Fruit fly (Drosophila melanogaster) whole organism, embryonic: ENCODE results near the gene Osi10b.
A peak's percentile ranks its signal among the peaks of the same experiment; 100 is the strongest.

Source experiments
- ATbp ChIP-seq: fragments of 200-800 bp; sonication (Bioruptor generic); optimal IDR thresholded peaks from 2 replicates; lab custom pipeline; 2017; ENCODE audit warnings: missing biosample characterization, mild to moderate bottlenecking, missing genetic modification characterization, missing genetic modification reagents
- Aef1 ChIP-seq: fragments of 200-800 bp; sonication (Bioruptor generic); IDR thresholded peaks from 3 replicates; pipeline ENCODE4 v1.3.6; 2022; ENCODE audit warnings: missing biosample characterization, missing genetic modification characterization
- Antp ChIP-seq: fragments of 200-800 bp; sonication (Bioruptor generic); optimal IDR thresholded peaks from 3 replicates; lab custom pipeline; 2016; ENCODE audit warnings: missing biosample characterization, missing genetic modification characterization
- Bgb ChIP-seq: fragments of 200-800 bp; sonication (Bioruptor generic); IDR thresholded peaks from 2 replicates; pipeline ENCODE4 v1.3.6; 2022; ENCODE audit warnings: missing biosample characterization, missing genetic modification characterization; ENCODE audit not compliant: partially characterized antibody
- CG10267 ChIP-seq: fragments of 200-800 bp; sonication (Bioruptor generic); optimal IDR thresholded peaks from 2 replicates; lab custom pipeline; 2018; ENCODE audit warnings: missing biosample characterization, mild to moderate bottlenecking, missing genetic modification characterization, moderate library complexity
- CG10431 ChIP-seq: fragments of 200-800 bp; sonication (Bioruptor generic); optimal IDR thresholded peaks from 3 replicates; lab custom pipeline; 2018; ENCODE audit warnings: missing biosample characterization, mild to moderate bottlenecking, missing genetic modification characterization
- CG11093 ChIP-seq: fragments of 200-800 bp; sonication (Bioruptor generic); IDR thresholded peaks from 3 replicates; pipeline ENCODE4 v1.3.6; 2022; ENCODE audit warnings: missing biosample characterization, missing genetic modification characterization
- CG14860 ChIP-seq: fragments of 200-800 bp; sonication (Bioruptor generic); IDR thresholded peaks from 3 replicates; pipeline ENCODE4 v1.3.6; 2022; ENCODE audit warnings: missing biosample characterization, missing genetic modification characterization; ENCODE audit not compliant: partially characterized antibody
- CG15011 ChIP-seq: fragments of 200-800 bp; sonication (Bioruptor generic); optimal IDR thresholded peaks from 3 replicates; lab custom pipeline; 2018; ENCODE audit warnings: missing biosample characterization, mild to moderate bottlenecking, missing genetic modification characterization
- CG1529 ChIP-seq: fragments of 200-800 bp; sonication (Bioruptor generic); optimal IDR thresholded peaks from 3 replicates; lab custom pipeline; 2018; ENCODE audit warnings: missing biosample characterization, missing genetic modification characterization
- CG15696 ChIP-seq: fragments of 200-800 bp; sonication (Bioruptor generic); optimal IDR thresholded peaks from 2 replicates; lab custom pipeline; 2019; ENCODE audit warnings: missing biosample characterization, mild to moderate bottlenecking, missing genetic modification characterization, moderate library complexity
- CG17361 ChIP-seq: fragments of 200-800 bp; sonication (Bioruptor generic); IDR thresholded peaks from 3 replicates; pipeline ENCODE4 v1.3.6; 2022; ENCODE audit warnings: missing biosample characterization, missing genetic modification characterization
- CG2202 ChIP-seq: fragments of 200-800 bp; sonication (Bioruptor generic); optimal IDR thresholded peaks from 2 replicates; lab custom pipeline; 2018; ENCODE audit warnings: missing biosample characterization, mild to moderate bottlenecking, missing genetic modification characterization
- CG4328 ChIP-seq: fragments of 200-800 bp; sonication (Bioruptor generic); optimal IDR thresholded peaks from 3 replicates; lab custom pipeline; 2017; ENCODE audit warnings: missing biosample characterization, missing genetic modification reagents, missing genetic modification characterization
- CG4707 ChIP-seq: fragments of 200-800 bp; sonication (Bioruptor generic); optimal IDR thresholded peaks from 2 replicates; lab custom pipeline; 2018; ENCODE audit warnings: missing biosample characterization, mild to moderate bottlenecking, missing genetic modification characterization, moderate library complexity
- CG7271 ChIP-seq: fragments of 200-800 bp; sonication (Bioruptor generic); optimal IDR thresholded peaks from 2 replicates; lab custom pipeline; 2018; ENCODE audit warnings: missing biosample characterization, mild to moderate bottlenecking, missing genetic modification characterization, moderate library complexity
- CG7745 ChIP-seq: fragments of 200-800 bp; sonication (Bioruptor generic); optimal IDR thresholded peaks from 2 replicates; lab custom pipeline; 2018; ENCODE audit warnings: missing biosample characterization, mild to moderate bottlenecking, missing genetic modification characterization, moderate library complexity
- CG7987 ChIP-seq: fragments of 200-800 bp; sonication (Bioruptor generic); optimal IDR thresholded peaks from 2 replicates; lab custom pipeline; 2018; ENCODE audit warnings: missing biosample characterization, mild to moderate bottlenecking, missing genetic modification characterization, moderate library complexity
- CG9437 ChIP-seq: fragments of 200-800 bp; sonication (Bioruptor generic); optimal IDR thresholded peaks from 2 replicates; lab custom pipeline; 2018; ENCODE audit warnings: missing biosample characterization, mild to moderate bottlenecking, missing genetic modification characterization
- CG9817 ChIP-seq: fragments of 200-800 bp; sonication (Bioruptor generic); optimal IDR thresholded peaks from 2 replicates; lab custom pipeline; 2018; ENCODE audit warnings: missing biosample characterization, mild to moderate bottlenecking, missing genetic modification characterization, moderate library complexity
- CrebB ChIP-seq: fragments of 200-800 bp; sonication (Bioruptor generic); optimal IDR thresholded peaks from 3 replicates; lab custom pipeline; 2018; ENCODE audit warnings: missing biosample characterization, mild to moderate bottlenecking, missing genetic modification characterization
- Deaf1 ChIP-seq: fragments of 200-800 bp; optimal IDR thresholded peaks from 3 replicates; lab custom pipeline; 2019; ENCODE audit warnings: missing biosample characterization, mild to moderate bottlenecking, missing genetic modification characterization, moderate library complexity
- Dref ChIP-seq: fragments of 200-800 bp; sonication (Bioruptor generic); IDR thresholded peaks from 2 replicates; pipeline ENCODE4 v1.3.6; 2022; ENCODE audit warnings: missing biosample characterization, missing genetic modification characterization
- HLH3B ChIP-seq: fragments of 200-800 bp; sonication (Bioruptor generic); IDR thresholded peaks from 2 replicates; pipeline ENCODE4 v1.3.6; 2022; ENCODE audit warnings: missing biosample characterization, missing genetic modification characterization
- Hmr ChIP-seq: fragments of 200-800 bp; sonication (Bioruptor generic); optimal IDR thresholded peaks from 3 replicates; lab custom pipeline; 2017; ENCODE audit warnings: mild to moderate bottlenecking, missing biosample characterization, missing genetic modification reagents, missing genetic modification characterization
- Meics ChIP-seq: fragments of 200-800 bp; sonication (Bioruptor generic); optimal IDR thresholded peaks from 2 replicates; lab custom pipeline; 2017; ENCODE audit warnings: missing biosample characterization, mild to moderate bottlenecking, missing genetic modification characterization
- Mes4 ChIP-seq: fragments of 200-800 bp; sonication (Bioruptor generic); optimal IDR thresholded peaks from 2 replicates; lab custom pipeline; 2016; ENCODE audit warnings: missing biosample characterization, missing genetic modification characterization
- aop ChIP-seq: fragments of 200-800 bp; sonication (Bioruptor generic); IDR thresholded peaks from 2 replicates; pipeline ENCODE4 v1.3.6; 2022; ENCODE audit warnings: missing biosample characterization, missing genetic modification characterization
- ap ChIP-seq: fragments of 200-800 bp; sonication (Bioruptor generic); IDR thresholded peaks from 2 replicates; pipeline ENCODE4 v1.3.6; 2022; ENCODE audit warnings: missing biosample characterization, missing genetic modification characterization
- bbx ChIP-seq: fragments of 200-800 bp; sonication (Bioruptor generic); IDR thresholded peaks from 2 replicates; pipeline ENCODE4 v1.3.6; 2022; ENCODE audit warnings: missing biosample characterization, missing genetic modification characterization; ENCODE audit not compliant: partially characterized antibody
- chinmo ChIP-seq: fragments of 200-800 bp; sonication (Bioruptor generic); IDR thresholded peaks from 4 replicates; pipeline ENCODE4 v1.3.6; 2022; ENCODE audit warnings: missing biosample characterization, missing genetic modification characterization; ENCODE audit not compliant: partially characterized antibody
- da ChIP-seq: fragments of 200-800 bp; sonication (Bioruptor generic); optimal IDR thresholded peaks from 2 replicates; lab custom pipeline; 2016; ENCODE audit warnings: missing biosample characterization, missing genetic modification characterization
- gem ChIP-seq: fragments of 200-800 bp; sonication (Bioruptor generic); optimal IDR thresholded peaks from 2 replicates; lab custom pipeline; 2019; ENCODE audit warnings: missing biosample characterization, mild to moderate bottlenecking, missing genetic modification characterization, moderate library complexity
- gro ChIP-seq: fragments of 200-800 bp; sonication (Bioruptor generic); optimal IDR thresholded peaks from 2 replicates; lab custom pipeline; 2016; ENCODE audit warnings: missing biosample characterization, missing genetic modification characterization
- inv ChIP-seq: fragments of 200-800 bp; sonication (Bioruptor generic); IDR thresholded peaks from 2 replicates; pipeline ENCODE4 v1.3.6; 2022; ENCODE audit warnings: missing biosample characterization, missing genetic modification characterization; ENCODE audit not compliant: partially characterized antibody
- ken ChIP-seq: fragments of 200-800 bp; sonication (Bioruptor generic); IDR thresholded peaks from 3 replicates; pipeline ENCODE4 v1.3.6; 2022; ENCODE audit warnings: missing biosample characterization, missing genetic modification characterization
- kni ChIP-seq: fragments of 200-800 bp; sonication (Bioruptor generic); optimal IDR thresholded peaks from 3 replicates; lab custom pipeline; 2017; ENCODE audit warnings: mild to moderate bottlenecking, missing biosample characterization, missing genetic modification reagents, missing genetic modification characterization
- nom ChIP-seq: fragments of 200-800 bp; sonication (Bioruptor generic); optimal IDR thresholded peaks from 2 replicates; lab custom pipeline; 2017; ENCODE audit warnings: missing biosample characterization, missing genetic modification characterization, mild to moderate bottlenecking, moderate library complexity, missing genetic modification reagents
- pb ChIP-seq: fragments of 200-800 bp; sonication (Bioruptor generic); optimal IDR thresholded peaks from 3 replicates; lab custom pipeline; 2016; ENCODE audit warnings: missing biosample characterization, missing genetic modification characterization
- psq ChIP-seq: fragments of 200-800 bp; sonication (Bioruptor generic); optimal IDR thresholded peaks from 2 replicates; lab custom pipeline; 2017; ENCODE audit warnings: missing biosample characterization, missing genetic modification characterization
- repo ChIP-seq: fragments of 200-800 bp; sonication (Bioruptor generic); optimal IDR thresholded peaks from 2 replicates; lab custom pipeline; 2016; ENCODE audit warnings: missing biosample characterization, missing genetic modification characterization
- slou ChIP-seq: fragments of 200-800 bp; sonication (Bioruptor generic); optimal IDR thresholded peaks from 3 replicates; lab custom pipeline; 2016; ENCODE audit warnings: missing biosample characterization, missing genetic modification characterization
- so ChIP-seq: fragments of 200-800 bp; sonication (Bioruptor generic); IDR thresholded peaks from 3 replicates; pipeline ENCODE4 v1.3.6; 2022; ENCODE audit warnings: missing biosample characterization, missing genetic modification characterization
- ssp ChIP-seq: fragments of 200-800 bp; sonication (Bioruptor generic); IDR thresholded peaks from 2 replicates; pipeline ENCODE4 v1.3.6; 2022; ENCODE audit warnings: missing biosample characterization, missing genetic modification characterization
- tgo ChIP-seq: fragments of 200-800 bp; sonication (Bioruptor generic); IDR thresholded peaks from 3 replicates; pipeline ENCODE4 v1.3.6; 2022; ENCODE audit warnings: missing biosample characterization, missing genetic modification characterization
- tna ChIP-seq: fragments of 200-800 bp; sonication (Bioruptor generic); IDR thresholded peaks from 2 replicates; pipeline ENCODE4 v1.3.6; 2022; ENCODE audit warnings: missing biosample characterization, missing genetic modification characterization; ENCODE audit not compliant: partially characterized antibody
- tup ChIP-seq: fragments of 200-800 bp; sonication (Bioruptor generic); optimal IDR thresholded peaks from 2 replicates; lab custom pipeline; 2016; ENCODE audit warnings: missing biosample characterization, mild to moderate bottlenecking, missing genetic modification characterization, moderate library complexity
- vnd ChIP-seq: fragments of 200-800 bp; sonication (Bioruptor generic); IDR thresholded peaks from 3 replicates; pipeline ENCODE4 v1.3.6; 2022; ENCODE audit warnings: missing biosample characterization, missing genetic modification characterization; ENCODE audit not compliant: partially characterized antibody
- zfh1 ChIP-seq: fragments of 200-800 bp; sonication (Bioruptor generic); IDR thresholded peaks from 3 replicates; pipeline ENCODE4 v1.3.6; 2022; ENCODE audit warnings: missing biosample characterization, missing genetic modification characterization

Osi10b gene

dm6 chr3R:6311641-6312259 lies 45.8 kb downstream of the Osi10b start, which contains the start of gene Osi17 (continued):
- no peak for TF ChIP-seq CG15011 (GFP tag; lab: Kevin White, UChicago)
- TF ChIP-seq repo (GFP tag; lab: Kevin White, UChicago), result no peak
- TF ChIP-seq ATbp, result no peak
- TF ChIP-seq CG17361 (GFP tag; lab: Robert Waterston, UW), result no peak
- no peak for TF ChIP-seq psq
- no peak for TF ChIP-seq CrebB (tag; lab: Kevin White, UChicago)
- 0 out of 3 replicates have a peak, but pooled peaks have one; percentile 26 for TF ChIP-seq ken (GFP tag; lab: Robert Waterston, UW)
- TF ChIP-seq gem (tag; lab: Kevin White, UChicago), result no peak
- TF ChIP-seq CG2202, result no peak
- TF ChIP-seq tgo, result no peak
- TF ChIP-seq da (GFP tag; lab: Kevin White, UChicago), result no peak
- TF ChIP-seq pb (GFP tag; lab: Kevin White, UChicago), result no peak
- no peak for TF ChIP-seq aop (GFP tag; lab: Robert Waterston, UW)
- TF ChIP-seq ssp (GFP tag; lab: Robert Waterston, UW), result no peak
- no peak for TF ChIP-seq vnd
- TF ChIP-seq kni (GFP tag; lab: Kevin White, UChicago), result no peak
- no peak for TF ChIP-seq nom
- no peak for TF ChIP-seq CG10267

DNA sequence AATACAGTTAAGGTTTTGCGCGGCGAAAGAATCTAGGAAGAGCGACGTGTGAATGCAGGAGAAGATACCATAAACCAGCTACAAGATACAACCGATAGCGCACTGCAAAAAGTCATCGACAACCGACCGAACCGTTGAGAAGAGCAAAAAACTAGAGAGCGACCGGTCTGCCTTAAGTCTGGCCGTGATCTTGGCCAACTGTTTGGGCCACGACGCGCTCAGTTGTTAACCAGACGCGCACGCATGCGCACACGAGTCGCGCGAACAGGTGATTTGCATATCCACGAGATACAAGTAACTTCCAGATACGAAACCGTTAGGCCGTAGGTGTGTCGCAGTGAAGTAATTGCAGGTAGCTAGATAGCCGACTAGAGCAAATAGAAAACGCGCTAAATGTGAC lies 49.1 kb downstream of the Osi10b start:
- no peak for TF ChIP-seq Mes4 (GFP tag; lab: Kevin White, UChicago)
- TF ChIP-seq Aef1 (GFP tag; lab: Robert Waterston, UW), result no peak
- no peak for TF ChIP-seq ssp (GFP tag; lab: Robert Waterston, UW)
- TF ChIP-seq inv (GFP tag; lab: Robert Waterston, UW), result no peak
- no peak for TF ChIP-seq CG11093 (GFP tag; lab: Robert Waterston, UW)
- no peak for TF ChIP-seq CG4707 (GFP tag; lab: Kevin White, UChicago)
- TF ChIP-seq CG10431 (GFP tag; lab: Kevin White, UChicago), result no peak
- TF ChIP-seq CG9817, result no peak
- no peak for TF ChIP-seq tup (GFP tag; lab: Kevin White, UChicago)
- no peak for TF ChIP-seq HLH3B (GFP tag; lab: Robert Waterston, UW)
- no peak for TF ChIP-seq CG7745 (tag; lab: Kevin White, UChicago)
- no peak for TF ChIP-seq CG7987 (GFP tag; lab: Kevin White, UChicago)
- TF ChIP-seq nom, result no peak
- no peak for TF ChIP-seq Antp (GFP tag; lab: Kevin White, UChicago)
- TF ChIP-seq ken (GFP tag; lab: Robert Waterston, UW), result no peak
- no peak for TF ChIP-seq Bgb (GFP tag; lab: Robert Waterston, UW)
- TF ChIP-seq Hmr (GFP tag; lab: Kevin White, UChicago), result no peak
- no peak for TF ChIP-seq CG1529 (GFP tag; lab: Kevin White, UChicago)
- TF ChIP-seq bbx (GFP tag; lab: Robert Waterston, UW), result no peak
- TF ChIP-seq slou (GFP tag; lab: Kevin White, UChicago), result no peak
- TF ChIP-seq gro, result no peak
- TF ChIP-seq CG4328 (GFP tag; lab: Kevin White, UChicago), result no peak
- TF ChIP-seq zfh1, result no peak
- 0 out of 2 replicates have a peak, but pooled peaks have one; percentile 24 for TF ChIP-seq Dref (GFP tag; lab: Robert Waterston, UW)
- no peak for TF ChIP-seq so (GFP tag; lab: Robert Waterston, UW)
- TF ChIP-seq ap, result no peak
- TF ChIP-seq CG14860 (GFP tag; lab: Robert Waterston, UW), result no peak
- TF ChIP-seq CG15696, result no peak
- TF ChIP-seq tna (GFP tag; lab: Robert Waterston, UW), result no peak
- no peak for TF ChIP-seq Meics (GFP tag; lab: Kevin White, UChicago)
- no peak for TF ChIP-seq Deaf1 (tag; lab: Kevin White, UChicago)
- TF ChIP-seq CG9437 (GFP tag; lab: Kevin White, UChicago), result no peak
- no peak for TF ChIP-seq CG7271
- TF ChIP-seq chinmo (GFP tag; lab: Robert Waterston, UW), result 0 out of 4 replicates have a peak, but pooled peaks have one; percentile 28
